Worm (Caenorhabditis elegans) whole organism, midembryonic: ENCODE results near the gene mup-4.

Experiments
- T22C8.4 ChIP-seq: fragments of 200-800 bp; sonication (Bioruptor generic); IDR thresholded peaks from 2 replicates; pipeline ENCODE4 v1.3.6; 2022; ENCODE audit warnings: missing genetic modification characterization, missing compliant biosample characterization
- cog-1 ChIP-seq: sonication (generic microtip); optimal IDR thresholded peaks from 2 replicates; lab custom pipeline; 2016; ENCODE audit warnings: missing genetic modification characterization, missing compliant biosample characterization
- flt-1 ChIP-seq: fragments of 200-800 bp; sonication (Bioruptor generic); IDR thresholded peaks from 2 replicates; pipeline ENCODE4 v1.3.6; 2022; ENCODE audit warnings: missing genetic modification characterization, missing compliant biosample characterization
- klf-2 ChIP-seq: fragments of 200-800 bp; sonication (Bioruptor generic); conservative IDR thresholded peaks from 2 replicates; pipeline ENCODE4 v1.3.6; 2022; ENCODE audit warnings: missing genetic modification reagents, missing genetic modification characterization, missing compliant biosample characterization
- med-1 ChIP-seq: sonication (generic microtip); optimal IDR thresholded peaks from 2 replicates; lab custom pipeline; 2017; ENCODE audit warnings: missing genetic modification characterization, mild to moderate bottlenecking, missing compliant biosample characterization, antibody characterized with exemption, missing genetic modification reagents; ENCODE audit not compliant: insufficient read depth
- ref-1 ChIP-seq: fragments of 200-800 bp; sonication (Bioruptor generic); conservative IDR thresholded peaks from 2 replicates; pipeline ENCODE4 v1.3.6; 2022; ENCODE audit warnings: missing genetic modification reagents, missing genetic modification characterization, missing compliant biosample characterization
- tab-1 ChIP-seq: fragments of 200-800 bp; sonication (Bioruptor generic); IDR thresholded peaks from 2 replicates; pipeline ENCODE4 v1.3.6; 2022; ENCODE audit warnings: missing genetic modification characterization, missing compliant biosample characterization
- ztf-23 ChIP-seq: fragments of 200-800 bp; sonication (Bioruptor generic); IDR thresholded peaks from 2 replicates; pipeline ENCODE4 v1.3.6; 2022; ENCODE audit warnings: missing genetic modification reagents, missing genetic modification characterization, missing compliant biosample characterization
- ztf-29 ChIP-seq: fragments of 200-800 bp; sonication (Bioruptor generic); IDR thresholded peaks from 2 replicates; pipeline ENCODE4 v1.3.6; 2022; ENCODE audit warnings: missing genetic modification reagents, missing genetic modification characterization, missing compliant biosample characterization

The mup-4 gene

DNA sequence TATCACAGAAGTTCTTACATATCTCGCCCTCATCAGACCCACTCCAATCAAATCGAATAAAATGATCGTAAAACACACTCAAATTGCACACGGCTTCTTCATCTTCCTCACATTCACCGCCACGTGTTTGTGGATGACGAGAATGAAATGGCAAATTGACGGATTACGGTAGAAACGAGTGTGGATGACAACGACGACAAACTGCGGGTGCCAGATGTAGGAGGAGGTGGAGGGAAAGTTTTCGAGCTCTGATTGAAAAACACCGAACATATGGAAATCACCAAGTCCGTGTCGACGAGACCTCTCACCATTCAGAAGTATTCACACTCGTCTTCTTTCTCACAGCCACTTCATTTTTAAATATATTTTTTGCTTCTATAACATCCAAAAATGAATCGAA lies 28.9 kb downstream of the mup-4 start, which contains the start of gene mls-1:
TSS of gene mls-1 (plus strand) at position 324 of the 400 bp plus-strand sequence.
- TF ChIP-seq tab-1, result no peak

DNA sequence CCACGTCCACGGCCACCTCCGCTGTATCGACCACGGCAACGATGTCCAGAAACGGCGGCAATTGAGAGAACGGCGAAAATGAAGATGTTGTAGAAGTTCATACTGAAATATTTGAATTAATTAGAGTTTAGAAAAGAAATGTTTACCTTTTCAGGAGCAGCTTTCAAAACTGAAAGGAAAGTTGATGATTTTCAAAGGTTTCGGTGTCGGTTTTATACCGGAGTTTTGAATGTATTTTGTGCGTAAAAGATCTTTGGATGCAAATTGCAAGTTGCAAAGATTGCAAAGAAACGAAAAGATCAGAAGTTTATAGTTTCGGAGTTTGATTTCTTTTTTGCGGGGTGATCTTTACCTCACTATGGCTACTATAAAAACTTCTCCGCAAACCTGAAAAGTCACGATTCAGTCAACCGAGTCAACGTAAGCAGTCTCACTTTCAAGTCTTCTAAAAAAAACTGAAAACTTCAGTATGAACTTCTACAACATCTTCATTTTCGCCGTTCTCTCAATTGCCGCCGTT lies 30.0 kb downstream of the mup-4 start, which contains the start of the genes fipr-19 and fipr-18:
TSS of gene fipr-19 (minus strand) at position 101 of the 520 bp plus-strand sequence.
TSS of gene fipr-18 (plus strand) at position 470 of the 520 bp plus-strand sequence.
- no peak for TF ChIP-seq ref-1 (GFP tag; lab: Robert Waterston, UW)

DNA sequence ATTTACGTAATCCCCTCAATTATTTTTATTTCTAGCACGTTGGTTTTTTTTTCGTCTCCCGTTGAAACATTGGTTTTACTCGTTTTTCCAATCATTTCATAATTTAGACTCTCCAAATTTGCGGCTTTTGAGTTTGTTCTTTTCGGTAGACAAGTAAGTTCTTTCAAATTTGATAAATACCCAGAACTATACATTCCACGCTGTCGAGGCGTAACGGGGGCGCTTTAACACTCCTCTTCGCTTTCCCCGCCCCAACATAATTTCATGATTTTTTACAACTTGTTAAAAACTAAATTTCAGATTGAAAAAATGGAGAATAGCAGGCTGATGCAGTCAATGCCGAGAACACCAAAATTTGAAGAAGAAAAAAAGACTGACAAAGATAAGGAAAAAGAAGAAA lies 32.3 kb downstream of the mup-4 start, which contains the start of gene Y69F12A.1:
TSS of gene Y69F12A.1 (plus strand) at position 301 of the 400 bp plus-strand sequence.
- TF ChIP-seq klf-2 (no peak), ztf-29 (no peak), T22C8.4 (GFP tag; lab: Robert Waterston, UW) (no peak), flt-1 (GFP tag; lab: Robert Waterston, UW) (no peak), cog-1 (no peak), ref-1 (GFP tag; lab: Robert Waterston, UW) (no peak), ztf-23 (GFP tag; lab: Robert Waterston, UW) (no peak), med-1 (no peak), tab-1 (no peak)

DNA sequence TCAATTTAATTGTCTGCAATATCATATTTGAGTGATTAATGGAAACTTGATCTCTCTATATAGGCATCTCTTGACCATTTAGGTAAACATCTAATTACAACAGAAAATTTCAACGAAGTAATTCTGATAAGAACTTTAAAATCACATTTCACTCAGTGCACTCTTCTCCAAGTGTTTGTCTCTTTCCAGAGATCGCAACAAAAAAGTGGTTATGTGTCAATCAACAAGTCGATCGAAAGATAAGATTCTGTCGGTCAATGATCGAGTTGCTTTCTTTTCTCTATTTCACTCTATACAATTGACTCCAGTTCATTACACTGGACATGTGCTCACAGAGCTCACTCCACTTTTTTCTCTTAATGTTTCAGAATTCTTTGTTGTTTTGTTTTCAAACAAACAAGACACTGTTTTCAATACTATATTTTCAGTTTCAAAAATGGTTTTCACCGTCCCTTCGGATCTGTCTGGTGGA lies 35.2 kb downstream of the mup-4 start, which contains the start of gene alh-12:
TSS of gene alh-12 (plus strand) at position 422 of the 472 bp plus-strand sequence.
- TF ChIP-seq flt-1 (GFP tag; lab: Robert Waterston, UW) (no peak), tab-1 (no peak), cog-1 (no peak), ztf-29 (no peak), klf-2 (no peak), T22C8.4 (GFP tag; lab: Robert Waterston, UW) (no peak), ref-1 (GFP tag; lab: Robert Waterston, UW) (no peak), ztf-23 (GFP tag; lab: Robert Waterston, UW) (no peak), med-1 (no peak)
